Fruit fly (Drosophila melanogaster): Measurements from ENCODE around the gene mub.

DNA sequence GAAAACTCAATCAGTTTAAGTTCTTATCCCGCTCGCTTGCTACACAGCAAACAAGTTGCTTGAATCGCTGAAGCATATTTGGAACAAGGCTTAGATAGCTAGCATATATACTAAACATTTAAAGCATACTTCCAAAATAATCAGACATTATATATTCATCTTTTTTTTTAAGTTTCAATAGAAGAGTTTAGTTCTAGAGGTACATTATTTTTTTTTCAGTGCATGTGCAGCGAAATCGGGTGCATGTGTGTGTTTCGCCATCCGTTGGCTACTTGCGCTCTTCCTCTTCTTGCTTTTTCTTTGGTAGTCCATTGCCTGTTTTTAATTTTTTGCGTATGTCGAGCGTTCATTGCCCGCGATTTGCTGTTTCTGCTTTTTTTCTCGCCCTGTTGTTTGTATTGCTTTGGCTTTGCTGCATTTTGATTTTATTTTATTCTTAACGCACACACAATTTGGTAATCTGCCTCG, 46.8 kb downstream of the mub start:
- TF ChIP-seq CG9215 (GFP tag; IDR thresholded peaks at IDR 0.05): no peak
- no peak for TF ChIP-seq schlank (tag; optimal IDR thresholded peaks at IDR 0.05)
- no peak for TF ChIP-seq CG7271 (tag; optimal IDR thresholded peaks at IDR 0.05)
- no peak for TF ChIP-seq Gug (GFP tag; IDR thresholded peaks at IDR 0.05)
- no peak for TF ChIP-seq en (GFP tag; optimal IDR thresholded peaks at IDR 0.05)

Data from whole organism, embryonic.